Fruit fly (Drosophila melanogaster): ENCODE data around the gene CG17321.

DNA sequence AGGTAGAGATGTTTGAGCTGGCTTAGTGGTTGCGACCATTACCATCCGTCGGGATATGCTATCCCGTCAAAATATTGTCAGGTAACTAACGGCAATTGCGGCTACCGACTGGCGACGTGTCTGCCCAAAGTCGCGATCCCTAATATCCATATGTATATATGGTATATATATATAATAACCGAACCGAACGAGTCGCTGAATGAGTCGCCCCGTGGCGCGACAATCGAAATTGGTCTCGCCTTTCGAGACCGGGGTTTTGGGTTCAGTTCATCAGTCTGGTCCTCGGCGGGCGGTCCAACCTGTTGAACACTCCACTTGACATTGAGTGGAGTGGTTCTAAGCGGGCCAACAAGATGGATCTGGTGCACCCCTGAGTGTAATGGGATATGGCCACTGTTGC, 30.2 kb downstream of the CG17321 start:
- TF ChIP-seq h (optimal IDR thresholded peaks at IDR 0.05) (no peak), psq (optimal IDR thresholded peaks at IDR 0.05) (no peak), insv (optimal IDR thresholded peaks at IDR 0.05) (no peak), Sin3A (optimal IDR thresholded peaks at IDR 0.05) (no peak), Myc (optimal IDR thresholded peaks at IDR 0.05) (no peak), ttk (optimal IDR thresholded peaks at IDR 0.05) (no peak)

Data from Kc167 (cell line).